Fruit fly (Drosophila melanogaster) whole organism, embryonic: ENCODE data around the gene CecB.

Source experiments
- Adf1 ChIP-seq: fragments of 200-800 bp; sonication (Bioruptor generic); IDR thresholded peaks from 2 replicates; pipeline ENCODE4 v1.3.6; 2022; ENCODE audit warnings: missing biosample characterization, missing genetic modification characterization
- BEAF-32 ChIP-seq: fragments of 200-800 bp; sonication (Bioruptor generic); optimal IDR thresholded peaks from 3 replicates; lab custom pipeline; 2017; ENCODE audit warnings: missing biosample characterization, missing genetic modification characterization, mild to moderate bottlenecking, moderate library complexity, missing genetic modification reagents
- Bgb ChIP-seq: fragments of 200-800 bp; sonication (Bioruptor generic); IDR thresholded peaks from 2 replicates; pipeline ENCODE4 v1.3.6; 2022; ENCODE audit warnings: missing biosample characterization, missing genetic modification characterization; ENCODE audit not compliant: partially characterized antibody
- CG11696 ChIP-seq: fragments of 200-800 bp; sonication (Bioruptor generic); IDR thresholded peaks from 2 replicates; pipeline ENCODE4 v1.3.6; 2022; ENCODE audit warnings: missing biosample characterization, missing genetic modification characterization
- CG13287 ChIP-seq: fragments of 200-800 bp; sonication (Bioruptor generic); IDR thresholded peaks from 2 replicates; pipeline ENCODE4 v1.3.6; 2022; ENCODE audit warnings: missing biosample characterization, missing genetic modification characterization; ENCODE audit not compliant: partially characterized antibody
- CG13424 ChIP-seq: fragments of 200-800 bp; sonication (Bioruptor generic); optimal IDR thresholded peaks from 2 replicates; lab custom pipeline; 2019; ENCODE audit warnings: missing biosample characterization, mild to moderate bottlenecking, missing genetic modification characterization, moderate library complexity
- CG14014 ChIP-seq: fragments of 200-800 bp; sonication (Bioruptor generic); IDR thresholded peaks from 2 replicates; pipeline ENCODE4 v1.3.6; 2022; ENCODE audit warnings: missing biosample characterization, missing genetic modification characterization
- CG2199 ChIP-seq: fragments of 200-800 bp; sonication (Bioruptor generic); IDR thresholded peaks from 3 replicates; pipeline ENCODE4 v1.3.6; 2022; ENCODE audit warnings: missing biosample characterization, missing genetic modification characterization
- CG31441 ChIP-seq: fragments of 200-800 bp; sonication (Bioruptor generic); IDR thresholded peaks from 2 replicates; pipeline ENCODE4 v1.3.6; 2022; ENCODE audit warnings: missing biosample characterization, missing genetic modification characterization
- CG32532 ChIP-seq: fragments of 200-800 bp; sonication (Bioruptor generic); IDR thresholded peaks from 2 replicates; pipeline ENCODE4 v1.3.6; 2022; ENCODE audit warnings: missing biosample characterization, missing genetic modification characterization
- CG34376 ChIP-seq: fragments of 200-800 bp; sonication (Bioruptor generic); optimal IDR thresholded peaks from 2 replicates; lab custom pipeline; 2018; ENCODE audit warnings: missing biosample characterization, mild to moderate bottlenecking, missing genetic modification characterization
- CG3838 ChIP-seq: fragments of 200-800 bp; sonication (Bioruptor generic); optimal IDR thresholded peaks from 3 replicates; lab custom pipeline; 2016; ENCODE audit warnings: missing biosample characterization, missing genetic modification characterization
- CG42726 ChIP-seq: fragments of 200-800 bp; sonication (Bioruptor generic); IDR thresholded peaks from 2 replicates; pipeline ENCODE4 v1.3.6; 2022; ENCODE audit warnings: missing biosample characterization, missing genetic modification characterization; ENCODE audit not compliant: partially characterized antibody
- CG4730 ChIP-seq: fragments of 200-800 bp; sonication (Bioruptor generic); IDR thresholded peaks from 2 replicates; pipeline ENCODE4 v1.3.6; 2022; ENCODE audit warnings: missing biosample characterization, missing genetic modification characterization
- CG4854 ChIP-seq: fragments of 200-800 bp; sonication (Bioruptor generic); optimal IDR thresholded peaks from 2 replicates; lab custom pipeline; 2016; ENCODE audit warnings: missing biosample characterization, missing genetic modification characterization, inconsistent platforms
- CG5953 ChIP-seq: fragments of 200-800 bp; sonication (Bioruptor generic); IDR thresholded peaks from 2 replicates; pipeline ENCODE4 v1.3.6; 2022; ENCODE audit warnings: missing biosample characterization, missing genetic modification characterization
- CG6791 ChIP-seq: fragments of 200-800 bp; sonication (Bioruptor generic); IDR thresholded peaks from 3 replicates; pipeline ENCODE4 v1.3.6; 2022; ENCODE audit warnings: missing biosample characterization, missing genetic modification characterization; ENCODE audit not compliant: partially characterized antibody
- CG7357 ChIP-seq: fragments of 200-800 bp; sonication (Bioruptor generic); IDR thresholded peaks from 3 replicates; pipeline ENCODE4 v1.3.6; 2022; ENCODE audit warnings: missing biosample characterization, missing genetic modification characterization
- CG9932 ChIP-seq: fragments of 200-800 bp; sonication (Bioruptor generic); IDR thresholded peaks from 2 replicates; pipeline ENCODE4 v1.3.6; 2022; ENCODE audit warnings: missing biosample characterization, missing genetic modification characterization
- Chrac-16 ChIP-seq: fragments of 200-800 bp; sonication (Bioruptor generic); optimal IDR thresholded peaks from 3 replicates; lab custom pipeline; 2016; ENCODE audit warnings: missing biosample characterization, missing genetic modification characterization
- Dll ChIP-seq: fragments of 200-800 bp; sonication (Bioruptor generic); IDR thresholded peaks from 4 replicates; pipeline ENCODE4 v1.3.6; 2022; ENCODE audit warnings: missing biosample characterization, missing genetic modification characterization; ENCODE audit not compliant: partially characterized antibody
- Ets65A ChIP-seq: fragments of 200-800 bp; sonication (Bioruptor generic); peaks from one replicate; lab custom pipeline; 2016; ENCODE audit warnings: missing biosample characterization, missing genetic modification characterization
- GATAe ChIP-seq: fragments of 200-800 bp; sonication (Bioruptor generic); conservative IDR thresholded peaks from 2 replicates; pipeline ENCODE4 v1.3.6; 2022; ENCODE audit warnings: missing biosample characterization, missing genetic modification characterization
- HLH4C ChIP-seq: fragments of 200-800 bp; sonication (Bioruptor generic); IDR thresholded peaks from 3 replicates; pipeline ENCODE4 v1.3.6; 2022; ENCODE audit warnings: missing biosample characterization, missing genetic modification characterization; ENCODE audit not compliant: partially characterized antibody
- Jarid2 ChIP-seq: fragments of 200-800 bp; sonication (Bioruptor generic); optimal IDR thresholded peaks from 3 replicates; lab custom pipeline; 2017; ENCODE audit warnings: mild to moderate bottlenecking, missing biosample characterization, missing genetic modification reagents, missing genetic modification characterization
- MBD-R2 ChIP-seq: fragments of 200-800 bp; sonication (Bioruptor generic); IDR thresholded peaks from 2 replicates; pipeline ENCODE4 v1.3.6; 2022; ENCODE audit warnings: missing biosample characterization, missing genetic modification characterization
- NC2β ChIP-seq: fragments of 200-800 bp; sonication (Bioruptor generic); optimal IDR thresholded peaks from 2 replicates; lab custom pipeline; 2016; ENCODE audit warnings: missing biosample characterization, missing genetic modification characterization
- Trl ChIP-seq, 3 experiments: fragments of >200 bp in 2 of 3; fragments of 200-800 bp in 1 of 3; sonication (Bioruptor generic) in 1 of 3; optimal IDR thresholded peaks; 2 replicates in 1 of 3; 3 replicates in 2 of 3; lab custom pipeline; 2016 to 2017; ENCODE audit warnings: missing biosample characterization in 1 of 3, missing genetic modification characterization in 1 of 3
- ato ChIP-seq: fragments of 200-800 bp; sonication (Bioruptor generic); IDR thresholded peaks from 2 replicates; pipeline ENCODE4 v1.3.6; 2022; ENCODE audit warnings: missing biosample characterization, missing genetic modification characterization; ENCODE audit not compliant: partially characterized antibody
- bbx ChIP-seq: fragments of 200-800 bp; sonication (Bioruptor generic); IDR thresholded peaks from 2 replicates; pipeline ENCODE4 v1.3.6; 2022; ENCODE audit warnings: missing biosample characterization, missing genetic modification characterization; ENCODE audit not compliant: partially characterized antibody
- chm ChIP-seq: fragments of 200-800 bp; sonication (Bioruptor generic); IDR thresholded peaks from 2 replicates; pipeline ENCODE4 v1.3.6; 2022; ENCODE audit warnings: missing biosample characterization, missing genetic modification characterization
- crol ChIP-seq: fragments of 200-800 bp; sonication (Bioruptor generic); IDR thresholded peaks from 2 replicates; pipeline ENCODE4 v1.3.6; 2022; ENCODE audit warnings: missing biosample characterization, missing genetic modification characterization
- da ChIP-seq: fragments of 200-800 bp; sonication (Bioruptor generic); optimal IDR thresholded peaks from 2 replicates; lab custom pipeline; 2016; ENCODE audit warnings: missing biosample characterization, missing genetic modification characterization
- exex ChIP-seq: fragments of 200-800 bp; sonication (Bioruptor generic); optimal IDR thresholded peaks from 4 replicates; lab custom pipeline; 2018; ENCODE audit warnings: missing biosample characterization, mild to moderate bottlenecking, missing genetic modification characterization, moderate library complexity
- fd102C ChIP-seq: fragments of 200-800 bp; sonication (Bioruptor generic); optimal IDR thresholded peaks from 2 replicates; lab custom pipeline; 2018; ENCODE audit warnings: missing biosample characterization, mild to moderate bottlenecking, missing genetic modification characterization, moderate library complexity
- hb ChIP-seq: fragments of 200-800 bp; sonication (Bioruptor generic); IDR thresholded peaks from 3 replicates; pipeline ENCODE4 v1.3.6; 2022; ENCODE audit warnings: missing biosample characterization, missing genetic modification characterization; ENCODE audit not compliant: partially characterized antibody
- mirr ChIP-seq: fragments of 200-800 bp; sonication (Bioruptor generic); optimal IDR thresholded peaks from 3 replicates; lab custom pipeline; 2018; ENCODE audit warnings: missing biosample characterization, mild to moderate bottlenecking, missing genetic modification characterization
- onecut ChIP-seq: fragments of 200-800 bp; sonication (Bioruptor generic); IDR thresholded peaks from 2 replicates; pipeline ENCODE4 v1.3.6; 2022; ENCODE audit warnings: missing biosample characterization, missing genetic modification characterization
- pnt ChIP-seq: fragments of 200-800 bp; sonication (Bioruptor generic); optimal IDR thresholded peaks from 3 replicates; lab custom pipeline; 2016; ENCODE audit warnings: missing biosample characterization, missing genetic modification characterization
- prd ChIP-seq, 3 experiments: fragments of >200 bp in 2 of 3; fragments of 200-800 bp in 1 of 3; sonication (Bioruptor generic) in 1 of 3; optimal IDR thresholded peaks in 2 of 3; IDR thresholded peaks in 1 of 3; 2 replicates in 2 of 3; 3 replicates in 1 of 3; pipeline versions ENCODE4 v1.3.6 to Lab custom; 2017 to 2022; ENCODE audit warnings: missing biosample characterization in 1 of 3, missing genetic modification characterization in 1 of 3
- sd ChIP-seq: fragments of 200-800 bp; sonication (Bioruptor generic); optimal IDR thresholded peaks from 3 replicates; lab custom pipeline; 2018; ENCODE audit warnings: missing biosample characterization, mild to moderate bottlenecking, missing genetic modification characterization, moderate library complexity
- sima ChIP-seq: fragments of 200-800 bp; sonication (Bioruptor generic); optimal IDR thresholded peaks from 2 replicates; lab custom pipeline; 2016; ENCODE audit warnings: missing biosample characterization, missing genetic modification characterization
- slbo ChIP-seq: fragments of 200-800 bp; sonication (Bioruptor generic); IDR thresholded peaks from 2 replicates; pipeline ENCODE4 v1.3.6; 2022; ENCODE audit warnings: missing biosample characterization, missing genetic modification characterization
- sna ChIP-seq: fragments of 200-800 bp; sonication (Bioruptor generic); IDR thresholded peaks from 2 replicates; pipeline ENCODE4 v1.3.6; 2022; ENCODE audit warnings: missing biosample characterization, missing genetic modification characterization; ENCODE audit not compliant: partially characterized antibody
- sug ChIP-seq: fragments of 200-800 bp; optimal IDR thresholded peaks from 2 replicates; lab custom pipeline; 2019; ENCODE audit warnings: missing biosample characterization, mild to moderate bottlenecking, missing genetic modification characterization, moderate library complexity
- unc-4 ChIP-seq: fragments of 200-800 bp; sonication (Bioruptor generic); IDR thresholded peaks from 2 replicates; pipeline ENCODE4 v1.3.6; 2022; ENCODE audit warnings: missing biosample characterization, missing genetic modification characterization; ENCODE audit not compliant: partially characterized antibody
- vnd ChIP-seq: fragments of 200-800 bp; sonication (Bioruptor generic); IDR thresholded peaks from 3 replicates; pipeline ENCODE4 v1.3.6; 2022; ENCODE audit warnings: missing biosample characterization, missing genetic modification characterization; ENCODE audit not compliant: partially characterized antibody
- zfh1 ChIP-seq: fragments of 200-800 bp; sonication (Bioruptor generic); IDR thresholded peaks from 3 replicates; pipeline ENCODE4 v1.3.6; 2022; ENCODE audit warnings: missing biosample characterization, missing genetic modification characterization

Gene CecB

dm6 chr3R:30202898-30203103 lies 10.8 kb downstream of the CecB start, which contains the start of gene CG9743:
CG9743 (minus strand) TSS chr3R:30202998.
- TF ChIP-seq CG13424 (tag; lab: Kevin White, UChicago) (no peak), CG42726 (GFP tag; lab: Robert Waterston, UW) (0 out of 2 replicates have a peak, but pooled peaks have one; percentile 5), CG13287 (peak; percentile 24; the same call in 1 of the 2 replicates), Jarid2 (peak; percentile 35), Trl (optimal IDR thresholded peaks at IDR 0.05; lab: Kevin White, UChicago) (peak in 1 of 2 experiments; percentile 6), Trl (GFP tag; optimal IDR thresholded peaks at IDR 0.05; lab: Kevin White, UChicago) (no peak), hb (GFP tag; lab: Robert Waterston, UW) (0 out of 3 replicates have a peak, but pooled peaks have one; percentile 15), Bgb (GFP tag; lab: Robert Waterston, UW) (peak; percentile 34), unc-4 (peak; percentile 23; the same call in 1 of the 2 replicates), bbx (GFP tag; lab: Robert Waterston, UW) (peak; percentile 38; the same call in 1 of the 2 replicates), sna (GFP tag; lab: Robert Waterston, UW) (0 out of 2 replicates have a peak, but pooled peaks have one; percentile 21), NC2β (GFP tag; lab: Kevin White, UChicago) (no peak), CG4854 (GFP tag; lab: Kevin White, UChicago) (no peak), CG6791 (GFP tag; lab: Robert Waterston, UW) (peak; percentile 9; the same call in 1 of the 3 replicates)
- TF ChIP-seq, all 482 proteins: peak for 10

- no peak for TF ChIP-seq chm
- TF ChIP-seq sima (GFP tag; lab: Kevin White, UChicago) = no peak
- 0 out of 3 replicates have a peak, but pooled peaks have one; percentile 37 for TF ChIP-seq vnd (GFP tag; lab: Robert Waterston, UW)
- no peak for TF ChIP-seq CG3838 (GFP tag; lab: Kevin White, UChicago)
- TF ChIP-seq crol (GFP tag; lab: Robert Waterston, UW) = peak; percentile 67; the same call in 1 of the 2 replicates
- peak; percentile 87 for TF ChIP-seq CG34376 (GFP tag; lab: Kevin White, UChicago)
- TF ChIP-seq Adf1 = peak; percentile 21; the same call in 1 of the 2 replicates
- TF ChIP-seq sd = peak; percentile 79
- no peak for TF ChIP-seq BEAF-32
- no peak for TF ChIP-seq CG31441 (GFP tag; lab: Robert Waterston, UW)
- TF ChIP-seq CG5953 (GFP tag; lab: Robert Waterston, UW) = no peak
- TF ChIP-seq sug (tag; lab: Kevin White, UChicago) = peak; percentile 95
- TF ChIP-seq Ets65A (GFP tag; lab: Kevin White, UChicago) = peak; percentile 87
- no peak; the same call in 1 of the 2 replicates for TF ChIP-seq CG14014 (GFP tag; lab: Robert Waterston, UW)
- TF ChIP-seq mirr (GFP tag; lab: Kevin White, UChicago) = peak; percentile 8
- no peak for TF ChIP-seq CG11696 (GFP tag; lab: Robert Waterston, UW)
- no peak for TF ChIP-seq CG9932 (GFP tag; lab: Robert Waterston, UW)
- TF ChIP-seq exex = peak; percentile 83
- no peak for TF ChIP-seq CG2199
- 0 out of 2 replicates have a peak, but pooled peaks have one; percentile 15 for TF ChIP-seq CG32532
- no peak for TF ChIP-seq fd102C (GFP tag; lab: Kevin White, UChicago)
- peak; percentile 23 for TF ChIP-seq GATAe
Observed at dm6 chr3R:30201064-30201463, 12.5 kb downstream of the CecB start.

- TF ChIP-seq Chrac-16 (GFP tag; lab: Kevin White, UChicago) (no peak), MBD-R2 (GFP tag; lab: Robert Waterston, UW) (peak; percentile 11; the same call in 1 of the 2 replicates), onecut (no peak), zfh1 (GFP tag; lab: Robert Waterston, UW) (peak; percentile 26; the same call in 1 of the 3 replicates), CG4730 (GFP tag; lab: Robert Waterston, UW) (no peak), Dll (GFP tag; lab: Robert Waterston, UW) (no peak), slbo (GFP tag; lab: Robert Waterston, UW) (peak; percentile 73), HLH4C (GFP tag; lab: Robert Waterston, UW) (no peak), ato (GFP tag; lab: Robert Waterston, UW) (no peak), prd (optimal IDR thresholded peaks at IDR 0.05; lab: Kevin White, UChicago) (no peak), prd (GFP tag; IDR thresholded peaks at IDR 0.05; lab: Robert Waterston, UW) (no peak), pnt (GFP tag; lab: Kevin White, UChicago) (peak; percentile 17), CG7357 (GFP tag; lab: Robert Waterston, UW) (0 out of 3 replicates have a peak, but pooled peaks have one; percentile 23), da (peak; percentile 13)
Observed at dm6 chr3R:30200091-30200698, 13.4 kb downstream of the CecB start.
